Worm (Caenorhabditis elegans): ENCODE results near the gene F46C5.4.

DNA sequence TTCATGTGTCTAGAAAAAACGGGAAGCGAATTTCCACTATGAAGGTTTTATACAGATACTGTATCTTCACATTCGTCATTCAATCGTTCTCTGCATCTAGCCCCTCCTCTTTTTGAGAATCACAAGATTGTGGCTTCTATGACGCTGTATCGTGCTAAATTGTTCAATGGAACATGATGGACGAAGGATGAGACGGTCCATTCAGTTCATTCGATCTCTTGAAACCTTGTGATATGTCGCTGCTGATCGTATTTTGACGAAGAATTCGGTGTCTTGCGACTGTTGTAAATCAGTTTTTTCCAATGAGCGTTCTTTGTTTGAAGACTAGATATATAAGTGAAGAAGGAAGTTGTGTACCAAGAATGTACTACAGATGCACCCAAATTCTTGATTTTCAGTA lies 22.2 kb upstream of the F46C5.4 start:
- TF ChIP-seq fkh-10 (GFP tag; optimal IDR thresholded peaks at IDR 0.05) (no peak), fax-1 (tag; optimal IDR thresholded peaks at IDR 0.05) (no peak), K02D7.2 (tag; optimal IDR thresholded peaks at IDR 0.05) (no peak), pax-1 (tag; optimal IDR thresholded peaks at IDR 0.05) (no peak), ama-1 (optimal IDR thresholded peaks at IDR 0.05) (no peak), ceh-19 (GFP tag; optimal IDR thresholded peaks at IDR 0.05) (no peak), ets-4 (tag; optimal IDR thresholded peaks at IDR 0.05) (no peak), elt-4 (tag; optimal IDR thresholded peaks at IDR 0.05) (no peak), lim-6 (tag; optimal IDR thresholded peaks at IDR 0.05) (no peak), pqm-1 (tag; optimal IDR thresholded peaks at IDR 0.05) (no peak), unc-86 (tag; optimal IDR thresholded peaks at IDR 0.05) (no peak), dmd-4 (tag; optimal IDR thresholded peaks at IDR 0.05; ENCODE audit: borderline replicate concordance) (no peak), hlh-30 (tag; optimal IDR thresholded peaks at IDR 0.05; ENCODE audit: insufficient read depth) (no peak), unc-42 (tag; optimal IDR thresholded peaks at IDR 0.05) (no peak)

Data from whole organism, late embryonic.